Worm (Caenorhabditis elegans): ENCODE results near the gene ttr-52.

ttr-52 gene

ce11 chrIII:13423414-13423813 lies 18.9 kb downstream of the ttr-52 start, which contains the start of gene exo-1:
exo-1 (plus strand) TSS chrIII:13423514.
- TF ChIP-seq zag-1 (tag; optimal IDR thresholded peaks at IDR 0.05) = peak; percentile 1
- peak; percentile 63 for TF ChIP-seq nhr-25 (tag; optimal IDR thresholded peaks at IDR 0.05)
- no peak for TF ChIP-seq ama-1 (optimal IDR thresholded peaks at IDR 0.05)
- TF ChIP-seq unc-39 (tag; optimal IDR thresholded peaks at IDR 0.05) = no peak
- TF ChIP-seq elt-1 (tag; optimal IDR thresholded peaks at IDR 0.05) = no peak
- peak; percentile 21 for TF ChIP-seq blmp-1 (tag; optimal IDR thresholded peaks at IDR 0.05; ENCODE audit: insufficient read depth)
- no peak for TF ChIP-seq mdl-1 (tag; optimal IDR thresholded peaks at IDR 0.05)
- TF ChIP-seq gmeb-1 (tag; optimal IDR thresholded peaks at IDR 0.05) = peak; percentile 91
- TF ChIP-seq snpc-4 (tag; optimal IDR thresholded peaks at IDR 0.05) = peak; percentile 53
- no peak for TF ChIP-seq nhr-23 (tag; optimal IDR thresholded peaks at IDR 0.05)
- TF ChIP-seq C34F6.9 (tag; optimal IDR thresholded peaks at IDR 0.05) = peak; percentile 41
- peak; percentile 75 for TF ChIP-seq lin-13 (GFP tag; optimal IDR thresholded peaks at IDR 0.05)
- no peak for TF ChIP-seq Y55F3AM.14 (GFP tag; optimal IDR thresholded peaks at IDR 0.05)
- TF ChIP-seq skn-1 (tag; optimal IDR thresholded peaks at IDR 0.05) = no peak
- no peak for TF ChIP-seq unc-62 (GFP tag; optimal IDR thresholded peaks at IDR 0.05)
- TF ChIP-seq unc-55 (GFP tag; optimal IDR thresholded peaks at IDR 0.05) = peak; percentile 87
- TF ChIP-seq nhr-129 (tag; optimal IDR thresholded peaks at IDR 0.05) = peak; percentile 70
- TF ChIP-seq lsy-2 (tag; optimal IDR thresholded peaks at IDR 0.05) = peak in 1 of 2 experiments; percentile 77
- TF ChIP-seq R02D3.7 (tag; optimal IDR thresholded peaks at IDR 0.05) = no peak
- no peak for TF ChIP-seq nhr-77 (tag; optimal IDR thresholded peaks at IDR 0.05)
- TF ChIP-seq crh-2 (tag; optimal IDR thresholded peaks at IDR 0.05) = peak; percentile 66
- TF ChIP-seq sma-3 (GFP tag; optimal IDR thresholded peaks at IDR 0.05) = peak; percentile 70
- peak; percentile 63 for TF ChIP-seq fos-1 (tag; optimal IDR thresholded peaks at IDR 0.05)
- peak; percentile 26 for TF ChIP-seq sma-9 (GFP tag; optimal IDR thresholded peaks at IDR 0.05)
- no peak for TF ChIP-seq sma-9 (tag; optimal IDR thresholded peaks at IDR 0.05)

ce11 chrIII:13426036-13426435 lies 21.5 kb downstream of the ttr-52 start, which contains the start of gene cope-1:
cope-1 (plus strand) TSS chrIII:13426264.
- TF ChIP-seq mdl-1 (tag; optimal IDR thresholded peaks at IDR 0.05) = no peak
- peak; percentile 25 for TF ChIP-seq unc-55 (GFP tag; optimal IDR thresholded peaks at IDR 0.05)
- no peak for TF ChIP-seq ceh-82 (tag; optimal IDR thresholded peaks at IDR 0.05)
- no peak for TF ChIP-seq sma-9 (GFP tag; optimal IDR thresholded peaks at IDR 0.05)
- no peak for TF ChIP-seq sma-9 (tag; optimal IDR thresholded peaks at IDR 0.05)
- TF ChIP-seq sma-3 (GFP tag; optimal IDR thresholded peaks at IDR 0.05) = no peak
- no peak for TF ChIP-seq nhr-10 (tag; optimal IDR thresholded peaks at IDR 0.05)
- no peak for TF ChIP-seq ztf-11 (tag; optimal IDR thresholded peaks at IDR 0.05)
- peak; percentile 51 for TF ChIP-seq C34F6.9 (tag; optimal IDR thresholded peaks at IDR 0.05)
- no peak for TF ChIP-seq nhr-12 (tag; optimal IDR thresholded peaks at IDR 0.05)
- peak in 1 of 2 experiments; percentile 62 for TF ChIP-seq lsy-2 (tag; optimal IDR thresholded peaks at IDR 0.05)
- TF ChIP-seq gmeb-1 (tag; optimal IDR thresholded peaks at IDR 0.05) = peak; percentile 56
- TF ChIP-seq crh-2 (tag; optimal IDR thresholded peaks at IDR 0.05) = peak; percentile 75

DNA sequence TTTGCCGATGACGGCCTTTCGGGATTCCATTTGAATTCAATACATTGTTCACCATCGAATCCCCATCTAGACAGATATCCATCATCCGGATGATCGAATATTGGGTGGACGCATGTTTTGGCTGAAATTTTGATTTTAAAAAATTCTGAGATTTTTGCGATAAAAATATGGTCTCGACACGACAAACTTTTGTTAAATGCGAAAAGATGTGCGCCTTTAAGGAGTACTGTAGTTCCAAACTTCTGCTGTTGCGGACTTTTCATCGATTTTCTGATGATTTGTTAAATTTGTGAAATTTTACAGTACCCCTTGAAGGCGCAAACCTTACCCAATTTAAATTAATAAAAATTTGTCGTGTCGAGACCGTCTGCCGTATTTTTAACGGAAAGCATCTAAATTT lies 23.3 kb downstream of the ttr-52 start:
- TF ChIP-seq lin-13 (GFP tag; optimal IDR thresholded peaks at IDR 0.05) = no peak
- TF ChIP-seq ztf-11 (tag; optimal IDR thresholded peaks at IDR 0.05) = no peak
- TF ChIP-seq nhr-237 (tag; optimal IDR thresholded peaks at IDR 0.05) = no peak
- no peak for TF ChIP-seq nhr-10 (tag; optimal IDR thresholded peaks at IDR 0.05)
- TF ChIP-seq dmd-4 (tag; optimal IDR thresholded peaks at IDR 0.05) = no peak
- TF ChIP-seq ztf-4 (tag; optimal IDR thresholded peaks at IDR 0.05) = no peak
- no peak for TF ChIP-seq lin-39 (tag; optimal IDR thresholded peaks at IDR 0.05)
- TF ChIP-seq unc-55 (GFP tag; optimal IDR thresholded peaks at IDR 0.05) = no peak
- no peak for TF ChIP-seq sem-4 (tag; optimal IDR thresholded peaks at IDR 0.05)
- TF ChIP-seq ceh-16 (tag; optimal IDR thresholded peaks at IDR 0.05) = no peak
- no peak for TF ChIP-seq ZK546.5 (tag; optimal IDR thresholded peaks at IDR 0.05)

- TF ChIP-seq F13H6.1 (tag; optimal IDR thresholded peaks at IDR 0.05) (no peak), mdl-1 (tag; optimal IDR thresholded peaks at IDR 0.05) (no peak), nhr-77 (tag; optimal IDR thresholded peaks at IDR 0.05) (no peak), unc-39 (tag; optimal IDR thresholded peaks at IDR 0.05) (no peak), nhr-129 (tag; optimal IDR thresholded peaks at IDR 0.05) (no peak), egl-27 (tag; optimal IDR thresholded peaks at IDR 0.05) (no peak), nhr-23 (tag; optimal IDR thresholded peaks at IDR 0.05) (no peak), mbf-1 (tag; optimal IDR thresholded peaks at IDR 0.05) (no peak), sem-4 (tag; optimal IDR thresholded peaks at IDR 0.05) (no peak), ztf-11 (tag; optimal IDR thresholded peaks at IDR 0.05) (no peak), nhr-11 (tag; optimal IDR thresholded peaks at IDR 0.05) (no peak), ama-1 (optimal IDR thresholded peaks at IDR 0.05) (no peak)
Measured at ce11 chrIII:13429668-13430067, 25.1 kb downstream of the ttr-52 start, which contains the start of gene bli-5. bli-5 (minus strand) TSS chrIII:13429768.
